ENCODE assay signal across 1 fruit fly cellular context in the genomic region with DNA sequence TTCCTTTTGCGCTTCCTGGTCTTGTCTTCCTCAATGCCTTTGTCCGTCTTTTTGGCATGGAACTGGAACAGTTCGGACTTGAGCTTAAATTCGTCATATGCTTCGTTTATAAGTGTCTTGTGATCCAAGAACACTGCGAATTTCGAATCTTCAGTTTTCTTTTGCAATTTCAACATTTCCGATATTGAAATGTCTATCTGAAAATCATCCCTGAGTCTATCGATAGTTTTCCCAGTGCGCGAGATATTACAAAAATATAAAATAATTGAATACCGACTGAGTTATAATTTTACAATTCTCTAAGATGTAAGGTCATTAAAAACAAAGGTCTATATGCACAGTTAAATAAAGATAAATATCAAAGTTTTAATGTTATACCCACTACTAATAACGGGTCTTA.
TF ChIP-seq lines count a peak whose summit lies in the region.

Mettl4 (minus strand) TSS at position 208 of the 400 bp plus-strand sequence.

TF ChIP-seq in whole organism, embryonic, 481 proteins besides CTCF, POLR2A, EP300 and RAD21 (continued from another document):
- TF ChIP-seq unc-4 (GFP tag; IDR thresholded peaks at IDR 0.05; lab: Robert Waterston, UW; ENCODE audit: partially characterized antibody) (peak; percentile 65), jigr1 (GFP tag; IDR thresholded peaks at IDR 0.05; lab: Robert Waterston, UW) (no peak), CG10147 (GFP tag; optimal IDR thresholded peaks at IDR 0.05; lab: Kevin White, UChicago) (no peak), CG7963 (GFP tag; IDR thresholded peaks at IDR 0.05; lab: Robert Waterston, UW; ENCODE audit: partially characterized antibody) (peak; percentile 63; the same call in 2 of the 3 replicates), tna (GFP tag; IDR thresholded peaks at IDR 0.05; lab: Robert Waterston, UW; ENCODE audit: partially characterized antibody) (peak; percentile 64; the same call in 1 of the 2 replicates), HLH4C (GFP tag; IDR thresholded peaks at IDR 0.05; lab: Robert Waterston, UW; ENCODE audit: partially characterized antibody) (peak; percentile 74), E2f2 (GFP tag; IDR thresholded peaks at IDR 0.05; lab: Robert Waterston, UW) (peak; percentile 92), B-H1 (GFP tag; IDR thresholded peaks at IDR 0.05; lab: Robert Waterston, UW) (no peak), hb (GFP tag; IDR thresholded peaks at IDR 0.05; lab: Robert Waterston, UW; ENCODE audit: partially characterized antibody) (peak; percentile 54; the same call in 1 of the 3 replicates), CG14710 (tag; optimal IDR thresholded peaks at IDR 0.05; lab: Kevin White, UChicago) (peak; percentile 21), CG4617 (GFP tag; optimal IDR thresholded peaks at IDR 0.05; lab: Kevin White, UChicago; ENCODE audit: borderline replicate concordance) (no peak), CG30020 (tag; optimal IDR thresholded peaks at IDR 0.05; lab: Kevin White, UChicago) (peak; percentile 6), Lpt (GFP tag; optimal IDR thresholded peaks at IDR 0.05; lab: Kevin White, UChicago) (no peak), CG13287 (GFP tag; IDR thresholded peaks at IDR 0.05; lab: Robert Waterston, UW; ENCODE audit: partially characterized antibody) (peak; percentile 82), fd102C (GFP tag; optimal IDR thresholded peaks at IDR 0.05; lab: Kevin White, UChicago) (no peak), sob (GFP tag; IDR thresholded peaks at IDR 0.05; lab: Robert Waterston, UW) (no peak), lab (GFP tag; optimal IDR thresholded peaks at IDR 0.05; lab: Kevin White, UChicago) (no peak), Dad (GFP tag; optimal IDR thresholded peaks at IDR 0.05; lab: Kevin White, UChicago) (no peak), CG2116 (GFP tag; optimal IDR thresholded peaks at IDR 0.05; lab: Kevin White, UChicago) (peak; percentile 98), Myb (GFP tag; optimal IDR thresholded peaks at IDR 0.05; lab: Kevin White, UChicago) (peak; percentile 24), CG12659 (GFP tag; optimal IDR thresholded peaks at IDR 0.05; lab: Kevin White, UChicago) (no peak), CG11723 (GFP tag; optimal IDR thresholded peaks at IDR 0.05; lab: Kevin White, UChicago) (no peak), pzg (GFP tag; optimal IDR thresholded peaks at IDR 0.05; lab: Kevin White, UChicago) (peak; percentile 50), Rx (GFP tag; IDR thresholded peaks at IDR 0.05; lab: Robert Waterston, UW) (no peak), sug (tag; optimal IDR thresholded peaks at IDR 0.05; lab: Kevin White, UChicago) (no peak), croc (GFP tag; conservative IDR thresholded peaks at IDR 0.05; lab: Robert Waterston, UW) (no peak), BtbVII (GFP tag; optimal IDR thresholded peaks at IDR 0.05; lab: Kevin White, UChicago) (no peak), zfh2 (GFP tag; optimal IDR thresholded peaks at IDR 0.05; lab: Kevin White, UChicago) (no peak), Dref (GFP tag; IDR thresholded peaks at IDR 0.05; lab: Robert Waterston, UW) (peak; percentile 83), CG34224 (GFP tag; IDR thresholded peaks at IDR 0.05; lab: Robert Waterston, UW; ENCODE audit: partially characterized antibody) (peak; percentile 77), Drgx (GFP tag; IDR thresholded peaks at IDR 0.05; lab: Robert Waterston, UW) (no peak), zen2 (GFP tag; IDR thresholded peaks at IDR 0.05; lab: Robert Waterston, UW; ENCODE audit: partially characterized antibody) (peak; percentile 50; the same call in 1 of the 3 replicates), D19B (GFP tag; optimal IDR thresholded peaks at IDR 0.05; lab: Kevin White, UChicago) (no peak), bbx (GFP tag; IDR thresholded peaks at IDR 0.05; lab: Robert Waterston, UW; ENCODE audit: partially characterized antibody) (peak; percentile 70), Side (GFP tag; optimal IDR thresholded peaks at IDR 0.05; lab: Kevin White, UChicago) (no peak), hbn (GFP tag; IDR thresholded peaks at IDR 0.05; lab: Robert Waterston, UW; ENCODE audit: partially characterized antibody) (peak; percentile 61), Sox100B (GFP tag; optimal IDR thresholded peaks at IDR 0.05; lab: Kevin White, UChicago) (no peak), Scr (GFP tag; IDR thresholded peaks at IDR 0.05; lab: Robert Waterston, UW; ENCODE audit: partially characterized antibody) (peak; percentile 68), vnd (GFP tag; IDR thresholded peaks at IDR 0.05; lab: Robert Waterston, UW; ENCODE audit: partially characterized antibody) (peak; percentile 54; the same call in 1 of the 3 replicates), Camta (GFP tag; optimal IDR thresholded peaks at IDR 0.05; lab: Kevin White, UChicago) (no peak), MBD-R2 (GFP tag; IDR thresholded peaks at IDR 0.05; lab: Robert Waterston, UW) (peak; percentile 62), odd (GFP tag; optimal IDR thresholded peaks at IDR 0.05; lab: Kevin White, UChicago) (no peak), CG16813 (GFP tag; IDR thresholded peaks at IDR 0.05; lab: Robert Waterston, UW; ENCODE audit: partially characterized antibody) (peak; percentile 62), CHES-1-like (GFP tag; optimal IDR thresholded peaks at IDR 0.05; lab: Kevin White, UChicago) (no peak), CG3726 (GFP tag; IDR thresholded peaks at IDR 0.05; lab: Robert Waterston, UW) (no peak), sd (tag; optimal IDR thresholded peaks at IDR 0.05; lab: Kevin White, UChicago) (no peak), amos (GFP tag; IDR thresholded peaks at IDR 0.05; lab: Robert Waterston, UW; ENCODE audit: partially characterized antibody) (peak; percentile 67; the same call in 1 of the 2 replicates), kah (GFP tag; optimal IDR thresholded peaks at IDR 0.05; lab: Kevin White, UChicago) (no peak), CG16863 (GFP tag; optimal IDR thresholded peaks at IDR 0.05; lab: Kevin White, UChicago) (no peak), CG6854 (GFP tag; optimal IDR thresholded peaks at IDR 0.05; lab: Kevin White, UChicago) (no peak), trem (tag; optimal IDR thresholded peaks at IDR 0.05; lab: Kevin White, UChicago) (peak; percentile 16), stwl (tag; optimal IDR thresholded peaks at IDR 0.05; lab: Kevin White, UChicago) (peak; percentile 84), sna (GFP tag; IDR thresholded peaks at IDR 0.05; lab: Robert Waterston, UW; ENCODE audit: partially characterized antibody) (peak; percentile 47), CG2129 (GFP tag; IDR thresholded peaks at IDR 0.05; lab: Robert Waterston, UW; ENCODE audit: partially characterized antibody) (0 out of 2 replicates have a peak, but pooled peaks have one; percentile 24), CG4282 (GFP tag; optimal IDR thresholded peaks at IDR 0.05; lab: Kevin White, UChicago) (no peak)
